Worm (Caenorhabditis elegans): ENCODE results near the gene F54C9.3.

- no peak for TF ChIP-seq dao-5 (tag; optimal IDR thresholded peaks at IDR 0.05)
- TF ChIP-seq him-1 (tag; optimal IDR thresholded peaks at IDR 0.05), result no peak
Observed at ce11 chrII:8585921-8586320, 19.3 kb upstream of the F54C9.3 start.

All from whole organism, L4/young adult.